Fruit fly (Drosophila melanogaster) whole organism, embryonic: ENCODE measurements around the gene Bcs1.
A peak's percentile ranks its signal among the peaks of the same experiment; 100 is the strongest.

Experiments
- B-H2 ChIP-seq: fragments of 200-800 bp; sonication (Bioruptor generic); optimal IDR thresholded peaks from 2 replicates; lab custom pipeline; 2018; ENCODE audit warnings: missing biosample characterization, mild to moderate bottlenecking, missing genetic modification characterization
- BEAF-32 ChIP-seq: fragments of 200-800 bp; sonication (Bioruptor generic); optimal IDR thresholded peaks from 3 replicates; lab custom pipeline; 2017; ENCODE audit warnings: missing biosample characterization, missing genetic modification characterization, mild to moderate bottlenecking, moderate library complexity, missing genetic modification reagents
- Bgb ChIP-seq: fragments of 200-800 bp; sonication (Bioruptor generic); IDR thresholded peaks from 2 replicates; pipeline ENCODE4 v1.3.6; 2022; ENCODE audit warnings: missing biosample characterization, missing genetic modification characterization; ENCODE audit not compliant: partially characterized antibody
- Blimp-1 ChIP-seq: fragments of 200-800 bp; sonication (Bioruptor generic); optimal IDR thresholded peaks from 3 replicates; lab custom pipeline; 2018; ENCODE audit warnings: missing biosample characterization, missing genetic modification characterization, mild to moderate bottlenecking, moderate library complexity, missing genetic modification reagents
- CG10209 ChIP-seq: fragments of 200-800 bp; sonication (Bioruptor generic); optimal IDR thresholded peaks from 3 replicates; lab custom pipeline; 2017; ENCODE audit warnings: missing biosample characterization, mild to moderate bottlenecking, missing genetic modification characterization, missing genetic modification reagents
- CG1024 ChIP-seq: fragments of 200-800 bp; sonication (Bioruptor generic); IDR thresholded peaks from 2 replicates; pipeline ENCODE4 v1.3.6; 2022; ENCODE audit warnings: missing biosample characterization, missing genetic modification characterization
- CG12659 ChIP-seq: fragments of 200-800 bp; sonication (Bioruptor generic); optimal IDR thresholded peaks from 3 replicates; lab custom pipeline; 2017; ENCODE audit warnings: mild to moderate bottlenecking, missing biosample characterization, missing genetic modification reagents, missing genetic modification characterization
- CG14710 ChIP-seq: fragments of 200-800 bp; sonication (Bioruptor generic); optimal IDR thresholded peaks from 3 replicates; lab custom pipeline; 2019; ENCODE audit warnings: missing biosample characterization, mild to moderate bottlenecking, missing genetic modification characterization, moderate library complexity
- CG1603 ChIP-seq: fragments of 200-800 bp; sonication (Bioruptor generic); optimal IDR thresholded peaks from 2 replicates; lab custom pipeline; 2019; ENCODE audit warnings: missing biosample characterization, mild to moderate bottlenecking, missing genetic modification characterization, moderate library complexity
- CG16813 ChIP-seq: fragments of 200-800 bp; sonication (Bioruptor generic); IDR thresholded peaks from 3 replicates; pipeline ENCODE4 v1.3.6; 2022; ENCODE audit warnings: missing biosample characterization, missing genetic modification characterization; ENCODE audit not compliant: partially characterized antibody
- CG17829 ChIP-seq: fragments of 200-800 bp; optimal IDR thresholded peaks from 2 replicates; lab custom pipeline; 2019; ENCODE audit warnings: missing biosample characterization, mild to moderate bottlenecking, missing genetic modification characterization, moderate library complexity
- CG18599 ChIP-seq: fragments of 200-800 bp; sonication (Bioruptor generic); optimal IDR thresholded peaks from 3 replicates; lab custom pipeline; 2017; ENCODE audit warnings: missing biosample characterization, missing genetic modification characterization, mild to moderate bottlenecking, moderate library complexity, missing genetic modification reagents
- CG2116 ChIP-seq: fragments of 200-800 bp; sonication (Bioruptor generic); optimal IDR thresholded peaks from 3 replicates; lab custom pipeline; 2018; ENCODE audit warnings: missing biosample characterization, mild to moderate bottlenecking, missing genetic modification characterization
- CG2678 ChIP-seq: fragments of 200-800 bp; sonication (Bioruptor generic); optimal IDR thresholded peaks from 3 replicates; lab custom pipeline; 2019; ENCODE audit warnings: missing biosample characterization, mild to moderate bottlenecking, missing genetic modification characterization, moderate library complexity
- CG30020 ChIP-seq: fragments of 200-800 bp; optimal IDR thresholded peaks from 2 replicates; lab custom pipeline; 2019; ENCODE audit warnings: missing biosample characterization, mild to moderate bottlenecking, missing genetic modification characterization, moderate library complexity
- CG4617 ChIP-seq: fragments of 200-800 bp; sonication (Bioruptor generic); optimal IDR thresholded peaks from 3 replicates; lab custom pipeline; 2016; ENCODE audit warnings: missing biosample characterization, missing genetic modification characterization, borderline replicate concordance
- CG6654 ChIP-seq: fragments of 200-800 bp; sonication (Bioruptor generic); optimal IDR thresholded peaks from 2 replicates; lab custom pipeline; 2017; ENCODE audit warnings: missing biosample characterization, mild to moderate bottlenecking, missing genetic modification characterization
- CG7271 ChIP-seq: fragments of 200-800 bp; sonication (Bioruptor generic); optimal IDR thresholded peaks from 2 replicates; lab custom pipeline; 2018; ENCODE audit warnings: missing biosample characterization, mild to moderate bottlenecking, missing genetic modification characterization, moderate library complexity
- Dad ChIP-seq: fragments of 200-800 bp; sonication (Bioruptor generic); optimal IDR thresholded peaks from 3 replicates; lab custom pipeline; 2016; ENCODE audit warnings: missing biosample characterization, missing genetic modification characterization
- Dll ChIP-seq: fragments of 200-800 bp; sonication (Bioruptor generic); IDR thresholded peaks from 4 replicates; pipeline ENCODE4 v1.3.6; 2022; ENCODE audit warnings: missing biosample characterization, missing genetic modification characterization; ENCODE audit not compliant: partially characterized antibody
- Dp ChIP-seq: fragments of 200-800 bp; sonication (Bioruptor generic); optimal IDR thresholded peaks from 2 replicates; lab custom pipeline; 2018; ENCODE audit warnings: missing biosample characterization, mild to moderate bottlenecking, missing genetic modification characterization, moderate library complexity
- Elba2 ChIP-seq: fragments of 200-800 bp; sonication (Bioruptor generic); optimal IDR thresholded peaks from 3 replicates; lab custom pipeline; 2016; ENCODE audit warnings: missing biosample characterization, missing genetic modification characterization
- Ets97D ChIP-seq: fragments of 200-800 bp; sonication (Bioruptor generic); optimal IDR thresholded peaks from 3 replicates; lab custom pipeline; 2016; ENCODE audit warnings: missing biosample characterization, missing genetic modification characterization
- HLH4C ChIP-seq: fragments of 200-800 bp; sonication (Bioruptor generic); IDR thresholded peaks from 3 replicates; pipeline ENCODE4 v1.3.6; 2022; ENCODE audit warnings: missing biosample characterization, missing genetic modification characterization; ENCODE audit not compliant: partially characterized antibody
- Hmr ChIP-seq: fragments of 200-800 bp; sonication (Bioruptor generic); optimal IDR thresholded peaks from 3 replicates; lab custom pipeline; 2017; ENCODE audit warnings: mild to moderate bottlenecking, missing biosample characterization, missing genetic modification reagents, missing genetic modification characterization
- Hr3 ChIP-seq: fragments of 200-800 bp; sonication (Bioruptor generic); optimal IDR thresholded peaks from 3 replicates; lab custom pipeline; 2016; ENCODE audit warnings: missing biosample characterization, missing genetic modification characterization
- Kr ChIP-seq: fragments of 200-800 bp; sonication (Bioruptor generic); optimal IDR thresholded peaks from 2 replicates; lab custom pipeline; 2017; ENCODE audit warnings: missing biosample characterization, mild to moderate bottlenecking, missing genetic modification characterization
- Lpt ChIP-seq: fragments of >200 bp; optimal IDR thresholded peaks from 2 replicates; lab custom pipeline; 2018; ENCODE audit warnings: missing biosample characterization, missing genetic modification characterization
- MESR4 ChIP-seq: fragments of 200-800 bp; sonication (Bioruptor generic); optimal IDR thresholded peaks from 2 replicates; lab custom pipeline; 2018; ENCODE audit warnings: missing biosample characterization, mild to moderate bottlenecking, missing genetic modification characterization, moderate library complexity
- Neu2 ChIP-seq: fragments of 200-800 bp; sonication (Bioruptor generic); optimal IDR thresholded peaks from 3 replicates; lab custom pipeline; 2016; ENCODE audit warnings: missing biosample characterization, missing genetic modification characterization, borderline replicate concordance
- Scr ChIP-seq: fragments of 200-800 bp; sonication (Bioruptor generic); IDR thresholded peaks from 2 replicates; pipeline ENCODE4 v1.3.6; 2022; ENCODE audit warnings: missing biosample characterization, missing genetic modification characterization; ENCODE audit not compliant: partially characterized antibody
- Sin3A ChIP-seq: fragments of >200 bp; optimal IDR thresholded peaks from 2 replicates; lab custom pipeline; 2018
- bbx ChIP-seq: fragments of 200-800 bp; sonication (Bioruptor generic); IDR thresholded peaks from 2 replicates; pipeline ENCODE4 v1.3.6; 2022; ENCODE audit warnings: missing biosample characterization, missing genetic modification characterization; ENCODE audit not compliant: partially characterized antibody
- dpn ChIP-seq, 2 experiments: fragments of 200-800 bp; sonication (Bioruptor generic); optimal IDR thresholded peaks; 3 replicates each; lab custom pipeline; 2016; ENCODE audit warnings: missing biosample characterization in 2 of 2, missing genetic modification characterization in 2 of 2
- gfzf ChIP-seq: fragments of 200-800 bp; sonication (Bioruptor generic); optimal IDR thresholded peaks from 2 replicates; lab custom pipeline; 2016; ENCODE audit warnings: missing biosample characterization, mild to moderate bottlenecking, missing genetic modification characterization, moderate library complexity
- grn ChIP-seq: fragments of 200-800 bp; sonication (Bioruptor generic); optimal IDR thresholded peaks from 3 replicates; lab custom pipeline; 2017; ENCODE audit warnings: missing biosample characterization, missing genetic modification characterization
- nerfin-1 ChIP-seq: fragments of 200-800 bp; sonication (Bioruptor generic); optimal IDR thresholded peaks from 3 replicates; lab custom pipeline; 2019; ENCODE audit warnings: missing biosample characterization, mild to moderate bottlenecking, missing genetic modification characterization, moderate library complexity
- nom ChIP-seq: fragments of 200-800 bp; sonication (Bioruptor generic); optimal IDR thresholded peaks from 2 replicates; lab custom pipeline; 2017; ENCODE audit warnings: missing biosample characterization, missing genetic modification characterization, mild to moderate bottlenecking, moderate library complexity, missing genetic modification reagents
- onecut ChIP-seq: fragments of 200-800 bp; sonication (Bioruptor generic); IDR thresholded peaks from 2 replicates; pipeline ENCODE4 v1.3.6; 2022; ENCODE audit warnings: missing biosample characterization, missing genetic modification characterization
- otp ChIP-seq: fragments of 200-800 bp; sonication (Bioruptor generic); IDR thresholded peaks from 3 replicates; pipeline ENCODE4, ENCODE4 v1.3.6; 2022; ENCODE audit warnings: missing biosample characterization, missing genetic modification characterization
- pzg ChIP-seq: fragments of 200-800 bp; sonication (Bioruptor generic); optimal IDR thresholded peaks from 3 replicates; lab custom pipeline; 2018; ENCODE audit warnings: missing biosample characterization, mild to moderate bottlenecking, missing genetic modification characterization, moderate library complexity
- salm ChIP-seq: fragments of 200-800 bp; sonication (Bioruptor generic); optimal IDR thresholded peaks from 2 replicates; lab custom pipeline; 2018; ENCODE audit warnings: missing biosample characterization, mild to moderate bottlenecking, missing genetic modification characterization
- sens ChIP-seq: fragments of 200-800 bp; sonication (Bioruptor generic); peaks from one replicate; lab custom pipeline; 2016; ENCODE audit warnings: missing biosample characterization, missing genetic modification characterization
- ssp ChIP-seq: fragments of 200-800 bp; sonication (Bioruptor generic); IDR thresholded peaks from 2 replicates; pipeline ENCODE4 v1.3.6; 2022; ENCODE audit warnings: missing biosample characterization, missing genetic modification characterization
- stwl ChIP-seq: fragments of 200-800 bp; sonication (Bioruptor generic); optimal IDR thresholded peaks from 3 replicates; lab custom pipeline; 2018; ENCODE audit warnings: missing biosample characterization, mild to moderate bottlenecking, missing genetic modification characterization, moderate library complexity
- tgo ChIP-seq: fragments of 200-800 bp; sonication (Bioruptor generic); IDR thresholded peaks from 3 replicates; pipeline ENCODE4 v1.3.6; 2022; ENCODE audit warnings: missing biosample characterization, missing genetic modification characterization
- unc-4 ChIP-seq: fragments of 200-800 bp; sonication (Bioruptor generic); IDR thresholded peaks from 2 replicates; pipeline ENCODE4 v1.3.6; 2022; ENCODE audit warnings: missing biosample characterization, missing genetic modification characterization; ENCODE audit not compliant: partially characterized antibody
- vnd ChIP-seq: fragments of 200-800 bp; sonication (Bioruptor generic); IDR thresholded peaks from 3 replicates; pipeline ENCODE4 v1.3.6; 2022; ENCODE audit warnings: missing biosample characterization, missing genetic modification characterization; ENCODE audit not compliant: partially characterized antibody

The Bcs1 gene

dm6 chr2L:10250441-10250847, 28.0 kb downstream of the Bcs1 start, which contains the start of the genes bsk and CG31717 (continued):
- TF ChIP-seq HLH4C (GFP tag; lab: Robert Waterston, UW) (peak; percentile 49; the same call in 1 of the 3 replicates), nom (GFP tag; lab: Kevin White, UChicago) (peak; percentile 2), CG1603 (tag; lab: Kevin White, UChicago) (peak; percentile 93), CG17829 (tag; lab: Kevin White, UChicago) (peak; percentile 38), pzg (GFP tag; lab: Kevin White, UChicago) (peak; percentile 81), CG12659 (GFP tag; lab: Kevin White, UChicago) (peak; percentile 72), CG14710 (tag; lab: Kevin White, UChicago) (peak; percentile 62), Blimp-1 (no peak), grn (no peak), dpn (GFP tag; optimal IDR thresholded peaks at IDR 0.05; lab: Kevin White, UChicago) (peak in 1 of 2 experiments; percentile 12), CG1024 (GFP tag; lab: Robert Waterston, UW) (0 out of 2 replicates have a peak, but pooled peaks have one; percentile 11), CG10209 (GFP tag; lab: Kevin White, UChicago) (no peak), CG2678 (tag; lab: Kevin White, UChicago) (no peak), Neu2 (GFP tag; lab: Kevin White, UChicago) (no peak), bbx (GFP tag; lab: Robert Waterston, UW) (no peak; the same call in 1 of the 2 replicates), CG6654 (no peak), tgo (no peak), Kr (GFP tag; lab: Kevin White, UChicago) (peak; percentile 60), nerfin-1 (tag; lab: Kevin White, UChicago) (peak; percentile 38), CG4617 (GFP tag; lab: Kevin White, UChicago) (peak; percentile 76), onecut (GFP tag; lab: Robert Waterston, UW) (peak; percentile 31; the same call in 1 of the 2 replicates), gfzf (GFP tag; lab: Kevin White, UChicago) (peak; percentile 78), Lpt (GFP tag; lab: Kevin White, UChicago) (no peak), CG18599 (GFP tag; lab: Kevin White, UChicago) (no peak), Sin3A (lab: Kevin White, UChicago) (peak; percentile 19), Dp (GFP tag; lab: Kevin White, UChicago) (peak; percentile 21), stwl (tag; lab: Kevin White, UChicago) (peak; percentile 75), sens (GFP tag; lab: Kevin White, UChicago) (peak; percentile 68), B-H2 (GFP tag; lab: Kevin White, UChicago) (peak; percentile 5), Ets97D (GFP tag; lab: Kevin White, UChicago) (peak; percentile 43), CG16813 (GFP tag; lab: Robert Waterston, UW) (peak; percentile 44; the same call in 1 of the 3 replicates), Elba2 (GFP tag; lab: Kevin White, UChicago) (peak; percentile 83), vnd (GFP tag; lab: Robert Waterston, UW) (peak; percentile 39; the same call in 1 of the 3 replicates), Bgb (peak; percentile 34; the same call in 1 of the 2 replicates)

- 0 out of 4 replicates have a peak, but pooled peaks have one; percentile 12 for TF ChIP-seq Dll (GFP tag; lab: Robert Waterston, UW)
- TF ChIP-seq nerfin-1 (tag; lab: Kevin White, UChicago) = peak; percentile 43
- TF ChIP-seq unc-4 (GFP tag; lab: Robert Waterston, UW) = peak; percentile 47; the same call in 1 of the 2 replicates
- peak; percentile 50 for TF ChIP-seq BEAF-32 (GFP tag; lab: Kevin White, UChicago)
- no peak for TF ChIP-seq Dad (GFP tag; lab: Kevin White, UChicago)
- no peak for TF ChIP-seq salm
- no peak for TF ChIP-seq ssp
- TF ChIP-seq Hmr (GFP tag; lab: Kevin White, UChicago) = no peak
- peak; percentile 47; the same call in 1 of the 2 replicates for TF ChIP-seq Scr (GFP tag; lab: Robert Waterston, UW)
- peak; percentile 71 for TF ChIP-seq CG2116
- peak; percentile 1 for TF ChIP-seq stwl (tag; lab: Kevin White, UChicago)
- no peak for TF ChIP-seq Hr3 (GFP tag; lab: Kevin White, UChicago)
- TF ChIP-seq otp (GFP tag; lab: Robert Waterston, UW) = no peak
- TF ChIP-seq CG7271 (tag; lab: Kevin White, UChicago) = no peak
- TF ChIP-seq MESR4 (GFP tag; lab: Kevin White, UChicago) = peak; percentile 7
- peak; percentile 64 for TF ChIP-seq CG30020 (tag; lab: Kevin White, UChicago)
Measured at dm6 chr2L:10251592-10251991, 29.1 kb downstream of the Bcs1 start, which contains the start of gene Ror. TSS of gene Ror (plus strand) at chr2L:10251843.
